Fruit fly (Drosophila melanogaster): ENCODE results near the gene CG15260.

Gene CG15260

DNA sequence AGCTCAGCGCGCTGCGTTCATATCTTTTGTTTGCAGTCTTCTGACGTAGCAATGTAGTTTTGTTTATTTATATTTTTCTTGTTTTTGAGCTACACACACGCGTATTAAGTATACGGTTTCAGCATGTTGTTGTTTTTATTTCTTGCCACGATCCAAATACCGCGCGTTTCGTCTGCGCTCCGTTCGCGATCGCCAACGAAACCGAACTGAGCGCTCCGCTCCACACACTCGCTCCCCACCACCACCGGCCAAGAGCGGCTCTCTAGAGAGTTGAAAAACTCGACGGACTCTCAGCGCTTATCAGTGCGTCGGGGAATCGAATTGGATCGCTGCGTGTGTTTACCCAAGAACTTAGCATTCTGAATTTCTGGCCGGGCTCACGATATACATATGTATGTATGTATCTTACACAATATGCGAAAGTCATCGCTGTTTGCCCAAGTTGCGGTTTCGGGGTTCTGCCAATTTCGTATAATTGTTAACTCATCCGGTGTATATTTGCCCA, 27.5 kb downstream of the CG15260 start, which contains the start of gene yuri (continued):
- TF ChIP-seq zfh2 (GFP tag; optimal IDR thresholded peaks at IDR 0.05) (no peak), ac (GFP tag; optimal IDR thresholded peaks at IDR 0.05) (no peak), oc (tag; optimal IDR thresholded peaks at IDR 0.05) (peak; percentile 31), CG18262 (tag; optimal IDR thresholded peaks at IDR 0.05) (peak; percentile 4), Fer1 (GFP tag; optimal IDR thresholded peaks at IDR 0.05) (peak; percentile 72), lola (GFP tag; optimal IDR thresholded peaks at IDR 0.05) (no peak), ssp (GFP tag; IDR thresholded peaks at IDR 0.05) (no peak), CG12659 (GFP tag; optimal IDR thresholded peaks at IDR 0.05) (peak; percentile 28), caup (GFP tag; optimal IDR thresholded peaks at IDR 0.05; ENCODE audit: severe bottlenecking) (peak; percentile 56), CG10321 (GFP tag; IDR thresholded peaks at IDR 0.05) (no peak), CG31441 (GFP tag; IDR thresholded peaks at IDR 0.05) (no peak; the same call in 1 of the 2 replicates), CG4424 (GFP tag; optimal IDR thresholded peaks at IDR 0.05) (no peak), E2f1 (GFP tag; IDR thresholded peaks at IDR 0.05) (no peak), sug (tag; optimal IDR thresholded peaks at IDR 0.05) (peak; percentile 47), wor (GFP tag; IDR thresholded peaks at IDR 0.05) (no peak), so (GFP tag; IDR thresholded peaks at IDR 0.05) (peak; percentile 88), CG15479 (GFP tag; optimal IDR thresholded peaks at IDR 0.05) (peak; percentile 67), gcm (GFP tag; optimal IDR thresholded peaks at IDR 0.05) (peak; percentile 54), Ada2b (GFP tag; IDR thresholded peaks at IDR 0.05) (no peak), ap (GFP tag; IDR thresholded peaks at IDR 0.05) (no peak), Drgx (GFP tag; IDR thresholded peaks at IDR 0.05) (peak; percentile 72), Usf (GFP tag; optimal IDR thresholded peaks at IDR 0.05) (no peak), CG17912 (GFP tag; optimal IDR thresholded peaks at IDR 0.05) (peak; percentile 18), rib (GFP tag; IDR thresholded peaks at IDR 0.05) (peak; percentile 67), CG10267 (tag; optimal IDR thresholded peaks at IDR 0.05) (peak; percentile 12), sim (GFP tag; IDR thresholded peaks at IDR 0.05) (no peak), Nf-YB (GFP tag; optimal IDR thresholded peaks at IDR 0.05) (peak; percentile 23), Dll (GFP tag; IDR thresholded peaks at IDR 0.05; ENCODE audit: partially characterized antibody) (peak; percentile 57; the same call in 2 of the 4 replicates), CG6683 (GFP tag; optimal IDR thresholded peaks at IDR 0.05) (peak; percentile 34), stwl (tag; optimal IDR thresholded peaks at IDR 0.05) (peak; percentile 10), row (GFP tag; IDR thresholded peaks at IDR 0.05) (no peak; the same call in 2 of the 3 replicates), CG2129 (GFP tag; IDR thresholded peaks at IDR 0.05; ENCODE audit: partially characterized antibody) (no peak), CG7963 (GFP tag; IDR thresholded peaks at IDR 0.05; ENCODE audit: partially characterized antibody) (no peak), pan (optimal IDR thresholded peaks at IDR 0.05) (no peak), pan (GFP tag; optimal IDR thresholded peaks at IDR 0.05 in 1 of 2, IDR thresholded peaks at IDR 0.05 in 1 of 2) (peak in 1 of 2 experiments; percentile 42), Atf6 (GFP tag; IDR thresholded peaks at IDR 0.05) (peak; percentile 70; the same call in 1 of the 2 replicates), Abd-B (GFP tag; optimal IDR thresholded peaks at IDR 0.05) (no peak), gcm2 (GFP tag; optimal IDR thresholded peaks at IDR 0.05) (no peak), dysf (GFP tag; IDR thresholded peaks at IDR 0.05) (peak; percentile 41; the same call in 1 of the 3 replicates), CG3163 (GFP tag; optimal IDR thresholded peaks at IDR 0.05) (no peak), Nf-YA (GFP tag; IDR thresholded peaks at IDR 0.05) (peak; percentile 37; the same call in 1 of the 2 replicates), exex (tag; optimal IDR thresholded peaks at IDR 0.05) (peak; percentile 30), CG31365 (tag; optimal IDR thresholded peaks at IDR 0.05) (peak; percentile 51), HHEX (GFP tag; optimal IDR thresholded peaks at IDR 0.05) (peak; percentile 23), CG13287 (GFP tag; IDR thresholded peaks at IDR 0.05; ENCODE audit: partially characterized antibody) (peak; percentile 77), CG7357 (GFP tag; IDR thresholded peaks at IDR 0.05) (no peak), CG9797 (GFP tag; optimal IDR thresholded peaks at IDR 0.05) (no peak), CG4404 (GFP tag; IDR thresholded peaks at IDR 0.05) (no peak), CG7987 (GFP tag; optimal IDR thresholded peaks at IDR 0.05) (peak; percentile 46), MTF-1 (GFP tag; optimal IDR thresholded peaks at IDR 0.05; ENCODE audit: borderline replicate concordance) (peak; percentile 77)

Data from whole organism, embryonic.